Fruit fly (Drosophila melanogaster) whole organism, embryonic: Measurements from ENCODE around the gene Rbp1-like.
A peak's percentile ranks its signal among the peaks of the same experiment; 100 is the strongest.

Source experiments
- CG11093 ChIP-seq: fragments of 200-800 bp; sonication (Bioruptor generic); IDR thresholded peaks from 3 replicates; pipeline ENCODE4 v1.3.6; 2022; ENCODE audit warnings: missing biosample characterization, missing genetic modification characterization
- CG1529 ChIP-seq: fragments of 200-800 bp; sonication (Bioruptor generic); optimal IDR thresholded peaks from 3 replicates; lab custom pipeline; 2018; ENCODE audit warnings: missing biosample characterization, missing genetic modification characterization
- CG16813 ChIP-seq: fragments of 200-800 bp; sonication (Bioruptor generic); IDR thresholded peaks from 3 replicates; pipeline ENCODE4 v1.3.6; 2022; ENCODE audit warnings: missing biosample characterization, missing genetic modification characterization; ENCODE audit not compliant: partially characterized antibody
- CG17829 ChIP-seq: fragments of 200-800 bp; optimal IDR thresholded peaks from 2 replicates; lab custom pipeline; 2019; ENCODE audit warnings: missing biosample characterization, mild to moderate bottlenecking, missing genetic modification characterization, moderate library complexity
- CG2116 ChIP-seq: fragments of 200-800 bp; sonication (Bioruptor generic); optimal IDR thresholded peaks from 3 replicates; lab custom pipeline; 2018; ENCODE audit warnings: missing biosample characterization, mild to moderate bottlenecking, missing genetic modification characterization
- CG2875 ChIP-seq: fragments of 200-800 bp; sonication (Bioruptor generic); optimal IDR thresholded peaks from 2 replicates; lab custom pipeline; 2017; ENCODE audit warnings: missing biosample characterization, mild to moderate bottlenecking, missing genetic modification characterization, missing genetic modification reagents
- CG31365 ChIP-seq: fragments of 200-800 bp; sonication (Bioruptor generic); optimal IDR thresholded peaks from 2 replicates; lab custom pipeline; 2018; ENCODE audit warnings: missing biosample characterization, mild to moderate bottlenecking, missing genetic modification characterization
- CG32767 ChIP-seq: fragments of 200-800 bp; sonication (Bioruptor generic); IDR thresholded peaks from 2 replicates; pipeline ENCODE4 v1.3.6; 2022; ENCODE audit warnings: missing biosample characterization, missing genetic modification characterization
- CG33213 ChIP-seq: fragments of 200-800 bp; sonication (Bioruptor generic); optimal IDR thresholded peaks from 3 replicates; lab custom pipeline; 2016; ENCODE audit warnings: missing biosample characterization, missing genetic modification characterization
- CG3726 ChIP-seq: fragments of 200-800 bp; sonication (Bioruptor generic); IDR thresholded peaks from 3 replicates; pipeline ENCODE4, ENCODE4 v1.3.6; 2022; ENCODE audit warnings: missing biosample characterization, missing genetic modification characterization
- CG3838 ChIP-seq: fragments of 200-800 bp; sonication (Bioruptor generic); optimal IDR thresholded peaks from 3 replicates; lab custom pipeline; 2016; ENCODE audit warnings: missing biosample characterization, missing genetic modification characterization
- CG4730 ChIP-seq: fragments of 200-800 bp; sonication (Bioruptor generic); IDR thresholded peaks from 2 replicates; pipeline ENCODE4 v1.3.6; 2022; ENCODE audit warnings: missing biosample characterization, missing genetic modification characterization
- CG5180 ChIP-seq: fragments of 200-800 bp; sonication (Bioruptor generic); optimal IDR thresholded peaks from 3 replicates; lab custom pipeline; 2017; ENCODE audit warnings: missing biosample characterization, missing genetic modification characterization, mild to moderate bottlenecking, moderate library complexity, missing genetic modification reagents
- CG6175 ChIP-seq: fragments of 200-800 bp; sonication (Bioruptor generic); IDR thresholded peaks from 3 replicates; pipeline ENCODE4 v1.3.6; 2022; ENCODE audit warnings: missing biosample characterization, missing genetic modification characterization
- CG6854 ChIP-seq: fragments of 200-800 bp; sonication (Bioruptor generic); optimal IDR thresholded peaks from 3 replicates; lab custom pipeline; 2017; ENCODE audit warnings: missing biosample characterization, mild to moderate bottlenecking, missing genetic modification characterization
- CG8359 ChIP-seq: fragments of 200-800 bp; sonication (Bioruptor generic); optimal IDR thresholded peaks from 2 replicates; lab custom pipeline; 2017; ENCODE audit warnings: missing biosample characterization, mild to moderate bottlenecking, missing genetic modification characterization, borderline replicate concordance
- CG8388 ChIP-seq: fragments of 200-800 bp; sonication (Bioruptor generic); optimal IDR thresholded peaks from 2 replicates; lab custom pipeline; 2019; ENCODE audit warnings: missing biosample characterization, mild to moderate bottlenecking, missing genetic modification characterization, moderate library complexity
- CG9727 ChIP-seq: fragments of 200-800 bp; sonication (Bioruptor generic); optimal IDR thresholded peaks from 3 replicates; lab custom pipeline; 2017; ENCODE audit warnings: missing biosample characterization, mild to moderate bottlenecking, missing genetic modification characterization
- CHES-1-like ChIP-seq: fragments of 200-800 bp; sonication (Bioruptor generic); optimal IDR thresholded peaks from 2 replicates; lab custom pipeline; 2016; ENCODE audit warnings: missing biosample characterization, missing genetic modification characterization
- D19A ChIP-seq: fragments of 200-800 bp; optimal IDR thresholded peaks from 3 replicates; lab custom pipeline; 2019; ENCODE audit warnings: missing biosample characterization, mild to moderate bottlenecking, missing genetic modification characterization, moderate library complexity
- Dbx ChIP-seq: fragments of 200-800 bp; sonication (Bioruptor generic); IDR thresholded peaks from 3 replicates; pipeline ENCODE4 v1.3.6; 2022; ENCODE audit warnings: missing biosample characterization, missing genetic modification characterization
- Dp ChIP-seq: fragments of 200-800 bp; sonication (Bioruptor generic); optimal IDR thresholded peaks from 2 replicates; lab custom pipeline; 2018; ENCODE audit warnings: missing biosample characterization, mild to moderate bottlenecking, missing genetic modification characterization, moderate library complexity
- Elba2 ChIP-seq: fragments of 200-800 bp; sonication (Bioruptor generic); optimal IDR thresholded peaks from 3 replicates; lab custom pipeline; 2016; ENCODE audit warnings: missing biosample characterization, missing genetic modification characterization
- MESR4 ChIP-seq: fragments of 200-800 bp; sonication (Bioruptor generic); optimal IDR thresholded peaks from 2 replicates; lab custom pipeline; 2018; ENCODE audit warnings: missing biosample characterization, mild to moderate bottlenecking, missing genetic modification characterization, moderate library complexity
- NC2α ChIP-seq: fragments of 200-800 bp; sonication (Bioruptor generic); optimal IDR thresholded peaks from 2 replicates; lab custom pipeline; 2016; ENCODE audit warnings: missing biosample characterization, missing genetic modification characterization
- NfI ChIP-seq: fragments of 200-800 bp; sonication (Bioruptor generic); optimal IDR thresholded peaks from 3 replicates; lab custom pipeline; 2018; ENCODE audit warnings: missing biosample characterization, mild to moderate bottlenecking, missing genetic modification characterization, moderate library complexity
- PHDP ChIP-seq: fragments of 200-800 bp; sonication (Bioruptor generic); optimal IDR thresholded peaks from 3 replicates; lab custom pipeline; 2018; ENCODE audit warnings: missing biosample characterization, mild to moderate bottlenecking, missing genetic modification characterization, moderate library complexity
- Ssrp ChIP-seq: fragments of 200-800 bp; sonication (Bioruptor generic); optimal IDR thresholded peaks from 2 replicates; lab custom pipeline; 2018; ENCODE audit warnings: missing biosample characterization, mild to moderate bottlenecking, missing genetic modification characterization, moderate library complexity
- abd-A ChIP-seq: fragments of 200-800 bp; sonication (Bioruptor generic); optimal IDR thresholded peaks from 3 replicates; lab custom pipeline; 2019; ENCODE audit warnings: missing biosample characterization, mild to moderate bottlenecking, missing genetic modification characterization, moderate library complexity
- croc ChIP-seq: fragments of 200-800 bp; sonication (Bioruptor generic); conservative IDR thresholded peaks from 3 replicates; pipeline ENCODE4 v1.3.6; 2022; ENCODE audit warnings: missing biosample characterization, missing genetic modification characterization
- dan ChIP-seq: fragments of 200-800 bp; sonication (Bioruptor generic); IDR thresholded peaks from 2 replicates; pipeline ENCODE4 v1.3.6; 2022; ENCODE audit warnings: missing biosample characterization, missing genetic modification characterization
- dati ChIP-seq: fragments of 200-800 bp; sonication (Bioruptor generic); IDR thresholded peaks from 2 replicates; pipeline ENCODE4 v1.3.6; 2022; ENCODE audit warnings: missing biosample characterization, missing genetic modification characterization
- fd102C ChIP-seq: fragments of 200-800 bp; sonication (Bioruptor generic); optimal IDR thresholded peaks from 2 replicates; lab custom pipeline; 2018; ENCODE audit warnings: missing biosample characterization, mild to moderate bottlenecking, missing genetic modification characterization, moderate library complexity
- fd64A ChIP-seq: fragments of 200-800 bp; sonication (Bioruptor generic); optimal IDR thresholded peaks from 3 replicates; lab custom pipeline; 2018; ENCODE audit warnings: missing biosample characterization, mild to moderate bottlenecking, missing genetic modification characterization
- gce ChIP-seq: fragments of 200-800 bp; sonication (Bioruptor generic); IDR thresholded peaks from 3 replicates; pipeline ENCODE4 v1.3.6; 2022; ENCODE audit warnings: missing biosample characterization, missing genetic modification characterization
- gcm ChIP-seq: fragments of 200-800 bp; sonication (Bioruptor generic); optimal IDR thresholded peaks from 2 replicates; lab custom pipeline; 2019; ENCODE audit warnings: missing biosample characterization, mild to moderate bottlenecking, missing genetic modification characterization, moderate library complexity
- grn ChIP-seq: fragments of 200-800 bp; sonication (Bioruptor generic); optimal IDR thresholded peaks from 3 replicates; lab custom pipeline; 2017; ENCODE audit warnings: missing biosample characterization, missing genetic modification characterization
- hkb ChIP-seq, 2 experiments: fragments of 200-800 bp in 1 of 2; fragments of >200 bp in 1 of 2; sonication (Bioruptor generic) in 1 of 2; IDR thresholded peaks in 1 of 2; optimal IDR thresholded peaks in 1 of 2; 2 replicates each; pipeline versions ENCODE4 v1.3.6 to Lab custom; 2017 to 2022; ENCODE audit warnings: missing biosample characterization in 1 of 2, missing genetic modification characterization in 1 of 2
- jing ChIP-seq: fragments of 200-800 bp; sonication (Bioruptor generic); optimal IDR thresholded peaks from 2 replicates; lab custom pipeline; 2018; ENCODE audit warnings: missing biosample characterization, mild to moderate bottlenecking, missing genetic modification characterization
- luna ChIP-seq: fragments of 200-800 bp; sonication (Bioruptor generic); optimal IDR thresholded peaks from 2 replicates; lab custom pipeline; 2016; ENCODE audit warnings: missing biosample characterization, missing genetic modification characterization
- pho ChIP-seq: fragments of 200-800 bp; sonication (Bioruptor generic); optimal IDR thresholded peaks from 2 replicates; lab custom pipeline; 2016; ENCODE audit warnings: missing biosample characterization, missing genetic modification characterization
- pnt ChIP-seq: fragments of 200-800 bp; sonication (Bioruptor generic); optimal IDR thresholded peaks from 3 replicates; lab custom pipeline; 2016; ENCODE audit warnings: missing biosample characterization, missing genetic modification characterization
- salm ChIP-seq: fragments of 200-800 bp; sonication (Bioruptor generic); optimal IDR thresholded peaks from 2 replicates; lab custom pipeline; 2018; ENCODE audit warnings: missing biosample characterization, mild to moderate bottlenecking, missing genetic modification characterization
- sob ChIP-seq: fragments of 200-800 bp; sonication (Bioruptor generic); IDR thresholded peaks from 2 replicates; pipeline ENCODE4 v1.3.6; 2022; ENCODE audit warnings: missing biosample characterization, missing genetic modification characterization
- sqz ChIP-seq: fragments of 200-800 bp; sonication (Bioruptor generic); optimal IDR thresholded peaks from 3 replicates; lab custom pipeline; 2018; ENCODE audit warnings: missing biosample characterization, mild to moderate bottlenecking, missing genetic modification characterization
- ttk ChIP-seq: fragments of 200-800 bp; sonication (Bioruptor generic); IDR thresholded peaks from 2 replicates; pipeline ENCODE4 v2.1.2; 2022; ENCODE audit warnings: missing biosample characterization, missing genetic modification characterization
- wor ChIP-seq: fragments of 200-800 bp; sonication (Bioruptor generic); IDR thresholded peaks from 2 replicates; pipeline ENCODE4 v1.3.6; 2022; ENCODE audit warnings: missing biosample characterization, missing genetic modification characterization
- zen2 ChIP-seq: fragments of 200-800 bp; sonication (Bioruptor generic); IDR thresholded peaks from 3 replicates; pipeline ENCODE4 v1.3.6; 2022; ENCODE audit warnings: missing biosample characterization, missing genetic modification characterization; ENCODE audit not compliant: partially characterized antibody

The Rbp1-like gene

dm6 chrX:13396378-13397099 lies 11.9 kb upstream of the Rbp1-like start, which contains the start of gene Bcat (continued):
- TF ChIP-seq CG32767 (0 out of 2 replicates have a peak, but pooled peaks have one; percentile 39), CHES-1-like (GFP tag; lab: Kevin White, UChicago) (no peak), CG4730 (0 out of 2 replicates have a peak, but pooled peaks have one; percentile 33), CG8359 (GFP tag; lab: Kevin White, UChicago) (no peak), sob (GFP tag; lab: Robert Waterston, UW) (no peak), pnt (peak; percentile 22), gcm (GFP tag; lab: Kevin White, UChicago) (peak; percentile 28), fd102C (GFP tag; lab: Kevin White, UChicago) (no peak), CG1529 (GFP tag; lab: Kevin White, UChicago) (peak; percentile 2), croc (GFP tag; lab: Robert Waterston, UW) (no peak; the same call in 2 of the 3 replicates), jing (GFP tag; lab: Kevin White, UChicago) (peak; percentile 31), CG8388 (GFP tag; lab: Kevin White, UChicago) (peak; percentile 40), ttk (GFP tag; lab: Robert Waterston, UW) (0 out of 2 replicates have a peak, but pooled peaks have one; percentile 32), grn (GFP tag; lab: Kevin White, UChicago) (no peak), CG3726 (no peak), dan (GFP tag; lab: Robert Waterston, UW) (no peak), sqz (GFP tag; lab: Kevin White, UChicago) (peak; percentile 12), CG17829 (tag; lab: Kevin White, UChicago) (peak; percentile 60), Ssrp (peak; percentile 67), dati (no peak), CG2116 (peak; percentile 31), NC2α (GFP tag; lab: Kevin White, UChicago) (peak; percentile 4), D19A (tag; lab: Kevin White, UChicago) (peak; percentile 35), CG31365 (tag; lab: Kevin White, UChicago) (no peak), pho (GFP tag; lab: Kevin White, UChicago) (peak; percentile 36), gce (GFP tag; lab: Robert Waterston, UW) (0 out of 3 replicates have a peak, but pooled peaks have one; percentile 17), NfI (GFP tag; lab: Kevin White, UChicago) (peak; percentile 77), CG5180 (GFP tag; lab: Kevin White, UChicago) (peak; percentile 44), Elba2 (GFP tag; lab: Kevin White, UChicago) (no peak), CG2875 (GFP tag; lab: Kevin White, UChicago) (peak; percentile 9), abd-A (tag; lab: Kevin White, UChicago) (no peak), hkb (optimal IDR thresholded peaks at IDR 0.05; lab: Kevin White, UChicago) (no peak), hkb (GFP tag; IDR thresholded peaks at IDR 0.05; lab: Robert Waterston, UW) (peak; percentile 35; the same call in 1 of the 2 replicates), wor (GFP tag; lab: Robert Waterston, UW) (no peak), CG33213 (GFP tag; lab: Kevin White, UChicago) (no peak), zen2 (GFP tag; lab: Robert Waterston, UW) (no peak), MESR4 (no peak), CG6175 (GFP tag; lab: Robert Waterston, UW) (0 out of 3 replicates have a peak, but pooled peaks have one; percentile 5), CG9727 (peak; percentile 85), CG16813 (no peak), CG11093 (GFP tag; lab: Robert Waterston, UW) (no peak), PHDP (tag; lab: Kevin White, UChicago) (peak; percentile 74), Dp (no peak), CG3838 (GFP tag; lab: Kevin White, UChicago) (no peak), fd64A (GFP tag; lab: Kevin White, UChicago) (no peak), Dbx (GFP tag; lab: Robert Waterston, UW) (peak; percentile 39; the same call in 1 of the 3 replicates), CG6854 (GFP tag; lab: Kevin White, UChicago) (peak; percentile 44), luna (GFP tag; lab: Kevin White, UChicago) (no peak), salm (tag; lab: Kevin White, UChicago) (peak; percentile 38)
